Worm (Caenorhabditis elegans): ENCODE results near the gene srsy-2.

Gene srsy-2

ce11 chrII:6226995-6227394 is at the start of gene srsy-2:
srsy-2 (minus strand) TSS chrII:6227095.
- TF ChIP-seq ztf-11 (tag; optimal IDR thresholded peaks at IDR 0.05) (no peak), hmg-1.1 (GFP tag; IDR thresholded peaks at IDR 0.05) (no peak), fkh-10 (GFP tag; optimal IDR thresholded peaks at IDR 0.05) (peak; percentile 32), T20F7.1 (GFP tag; optimal IDR thresholded peaks at IDR 0.05) (no peak), egl-43 (GFP tag; IDR thresholded peaks at IDR 0.05) (no peak), skn-1 (tag; optimal IDR thresholded peaks at IDR 0.05) (no peak), aha-1 (tag) (peak; percentile 28), rbr-2 (tag; optimal IDR thresholded peaks at IDR 0.05) (no peak), mxl-2 (GFP tag; conservative IDR thresholded peaks at IDR 0.05) (no peak), daf-16 (GFP tag; optimal IDR thresholded peaks at IDR 0.05) (no peak), daf-16 (tag; optimal IDR thresholded peaks at IDR 0.05) (no peak)

DNA sequence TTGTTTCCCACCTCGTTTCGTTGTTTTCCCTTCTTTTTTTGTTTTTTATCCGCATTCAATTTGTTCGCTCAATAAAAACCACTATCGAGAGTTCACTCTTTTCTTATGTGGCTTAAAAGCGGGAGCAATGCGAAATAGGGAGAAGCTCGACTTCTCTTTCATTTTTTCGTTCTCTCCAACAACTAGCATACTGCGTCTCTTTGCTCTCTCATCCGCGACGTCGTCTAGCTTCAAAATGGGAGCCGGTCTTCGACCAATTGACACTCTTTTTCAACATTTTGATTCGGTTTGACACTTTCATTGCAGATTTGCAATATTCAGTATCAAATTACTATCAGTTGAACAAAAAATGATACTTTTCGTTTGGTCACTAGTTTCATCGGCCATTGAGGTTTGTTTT is 47.0 kb upstream of the srsy-2 start, which contains the start of gene bpl-1:
Gene bpl-1, plus strand, starts transcription at position 301 of the 400 bp plus-strand sequence.
- peak in 1 of 2 experiments; percentile 27 for TF ChIP-seq lsy-2 (tag; optimal IDR thresholded peaks at IDR 0.05)
- TF ChIP-seq cey-2 (tag; optimal IDR thresholded peaks at IDR 0.05; ENCODE audit: borderline replicate concordance, insufficient read depth): no peak

DNA sequence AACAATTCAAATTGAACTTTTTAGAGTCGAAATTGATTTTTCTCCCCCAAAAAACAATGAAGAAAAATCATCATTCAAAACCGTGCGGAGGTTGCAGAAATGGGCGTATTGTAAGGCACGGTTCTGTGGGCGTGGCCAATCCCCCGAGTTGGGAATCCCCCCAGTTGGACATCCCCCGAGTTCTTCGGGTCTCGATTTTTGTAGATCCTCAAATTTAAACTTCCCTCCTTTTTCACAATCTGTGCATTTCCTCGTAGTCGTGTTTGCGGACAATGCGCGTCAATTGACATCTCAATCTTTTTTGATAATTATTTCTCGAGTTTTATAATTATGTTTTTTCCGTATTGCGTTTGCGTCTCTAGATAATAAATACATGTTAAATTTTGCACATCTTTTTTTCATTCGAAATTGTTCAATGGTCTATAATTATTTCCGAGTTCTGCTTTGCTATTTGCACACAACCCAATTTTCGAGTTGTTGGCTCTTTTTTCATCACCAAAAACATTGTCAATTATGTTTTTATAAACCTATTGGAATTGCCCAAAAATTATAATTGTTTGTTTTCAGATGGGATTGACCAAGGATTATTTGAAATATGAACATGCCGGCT is 43.0 kb upstream of the srsy-2 start, which contains the start of gene F13H8.2:
Gene F13H8.2, plus strand, starts transcription at position 560 of the 610 bp plus-strand sequence.
- TF ChIP-seq tra-1 (GFP tag; IDR thresholded peaks at IDR 0.05) (peak; percentile 62; the same call in 1 of the 2 replicates), aha-1 (tag) (no peak), nhr-237 (tag; optimal IDR thresholded peaks at IDR 0.05) (no peak), lin-15B (tag; optimal IDR thresholded peaks at IDR 0.05) (no peak), ces-1 (GFP tag; optimal IDR thresholded peaks at IDR 0.05) (no peak), unc-39 (tag; optimal IDR thresholded peaks at IDR 0.05) (no peak), T20F7.1 (GFP tag; optimal IDR thresholded peaks at IDR 0.05) (peak; percentile 63), saeg-2 (GFP tag; IDR thresholded peaks at IDR 0.05) (no peak), ZK546.5 (tag; optimal IDR thresholded peaks at IDR 0.05) (no peak), madf-5 (GFP tag; IDR thresholded peaks at IDR 0.05) (no peak), nhr-111 (GFP tag; optimal IDR thresholded peaks at IDR 0.05) (no peak), spr-3 (GFP tag; optimal IDR thresholded peaks at IDR 0.05) (no peak), mdl-1 (tag; optimal IDR thresholded peaks at IDR 0.05) (peak in 1 of 2 experiments; percentile 52), spr-1 (tag; optimal IDR thresholded peaks at IDR 0.05) (peak; percentile 62), daf-8 (GFP tag; IDR thresholded peaks at IDR 0.05) (no peak), dpl-1 (GFP tag; optimal IDR thresholded peaks at IDR 0.05) (peak; percentile 95), cey-2 (tag; optimal IDR thresholded peaks at IDR 0.05; ENCODE audit: borderline replicate concordance, insufficient read depth) (no peak), tag-97 (GFP tag; IDR thresholded peaks at IDR 0.05) (no peak), Y75B8A.6 (GFP tag; IDR thresholded peaks at IDR 0.05) (no peak), lin-38 (GFP tag; IDR thresholded peaks at IDR 0.05) (peak; percentile 89), dmd-8 (GFP tag; IDR thresholded peaks at IDR 0.05) (0 out of 2 replicates have a peak, but pooled peaks have one; percentile 30), duxl-1 (tag; optimal IDR thresholded peaks at IDR 0.05; ENCODE audit: poor library complexity) (peak; percentile 41), ZK337.2 (GFP tag; IDR thresholded peaks at IDR 0.05) (peak; percentile 70; the same call in 1 of the 2 replicates), T26A8.4 (GFP tag; IDR thresholded peaks at IDR 0.05) (peak; percentile 76), zip-2 (tag; optimal IDR thresholded peaks at IDR 0.05) (no peak), lir-3 (tag; optimal IDR thresholded peaks at IDR 0.05) (no peak), ceh-20 (GFP tag; IDR thresholded peaks at IDR 0.05) (peak; percentile 77), lsy-2 (tag; optimal IDR thresholded peaks at IDR 0.05) (peak; percentile 26 to 80), nhr-48 (tag; optimal IDR thresholded peaks at IDR 0.05) (peak; percentile 22), set-16 (GFP tag; IDR thresholded peaks at IDR 0.05) (no peak; the same call in 1 of the 2 replicates), ama-1 (optimal IDR thresholded peaks at IDR 0.05) (no peak), nhr-76 (tag; optimal IDR thresholded peaks at IDR 0.05) (no peak), ceh-28 (tag; optimal IDR thresholded peaks at IDR 0.05) (no peak), vab-7 (GFP tag; IDR thresholded peaks at IDR 0.05) (peak; percentile 77), Y5F2A.4 (GFP tag; optimal IDR thresholded peaks at IDR 0.05) (no peak), attf-4 (tag; optimal IDR thresholded peaks at IDR 0.05) (no peak), unc-130 (GFP tag; optimal IDR thresholded peaks at IDR 0.05) (peak; percentile 69), nhr-11 (tag; optimal IDR thresholded peaks at IDR 0.05) (peak; percentile 27), lin-13 (GFP tag; optimal IDR thresholded peaks at IDR 0.05) (peak; percentile 28)
